Worm (Caenorhabditis elegans) whole organism, young adult: ENCODE data around the gene ugt-11.

Source experiments
- C17E4.6 ChIP-seq: fragments of 200-800 bp; sonication (Bioruptor generic); IDR thresholded peaks from 2 replicates; pipeline ENCODE4 v1.3.6; 2022; ENCODE audit warnings: missing genetic modification reagents, missing genetic modification characterization, missing compliant biosample characterization
- F39B2.1 ChIP-seq: fragments of 200-800 bp; sonication (Bioruptor generic); IDR thresholded peaks from 2 replicates; pipeline ENCODE4 v1.3.6; 2022; ENCODE audit warnings: missing genetic modification reagents, missing genetic modification characterization, missing compliant biosample characterization
- F49E8.2 ChIP-seq: sonication (generic microtip); optimal IDR thresholded peaks from 3 replicates; lab custom pipeline; 2017; ENCODE audit warnings: missing genetic modification characterization, mild to moderate bottlenecking, missing compliant biosample characterization, antibody characterized with exemption, moderate library complexity; ENCODE audit not compliant: insufficient read depth
- T07F8.4 ChIP-seq: sonication (generic microtip); optimal IDR thresholded peaks from 2 replicates; lab custom pipeline; 2016; ENCODE audit warnings: mild to moderate bottlenecking, missing genetic modification characterization, moderate library complexity, missing compliant biosample characterization
- Y53G8AR.9 ChIP-seq: fragments of 200-800 bp; sonication (Bioruptor generic); conservative IDR thresholded peaks from 2 replicates; pipeline ENCODE4 v1.3.6; 2022; ENCODE audit warnings: missing genetic modification reagents, missing genetic modification characterization, missing compliant biosample characterization
- Y67H2A.10 ChIP-seq: fragments of 200-800 bp; sonication (Bioruptor generic); conservative IDR thresholded peaks from 2 replicates; pipeline ENCODE4 v1.3.6; 2022; ENCODE audit warnings: missing genetic modification reagents, missing genetic modification characterization, missing compliant biosample characterization
- Y79H2A.3 ChIP-seq: fragments of 200-800 bp; sonication (Bioruptor generic); conservative IDR thresholded peaks from 2 replicates; pipeline ENCODE4 v1.3.6; 2022; ENCODE audit warnings: missing genetic modification reagents, missing genetic modification characterization, missing compliant biosample characterization
- aptf-3 ChIP-seq: fragments of 200-800 bp; sonication (Bioruptor generic); IDR thresholded peaks from 2 replicates; pipeline ENCODE4 v1.3.6; 2022; ENCODE audit warnings: missing genetic modification characterization, missing compliant biosample characterization
- attf-6 ChIP-seq: fragments of 200-800 bp; sonication (Bioruptor generic); IDR thresholded peaks from 2 replicates; pipeline ENCODE4 v1.3.6; 2022; ENCODE audit warnings: missing genetic modification reagents, missing genetic modification characterization, missing compliant biosample characterization
- ccch-3 ChIP-seq: fragments of 200-800 bp; sonication (Bioruptor generic); optimal IDR thresholded peaks from 2 replicates; lab custom pipeline; 2018; ENCODE audit warnings: mild to moderate bottlenecking, missing genetic modification characterization, missing compliant biosample characterization
- ceh-100 ChIP-seq: fragments of 200-800 bp; sonication (Bioruptor generic); IDR thresholded peaks from 2 replicates; pipeline ENCODE4 v1.3.6; 2022; ENCODE audit warnings: missing genetic modification reagents, missing genetic modification characterization, missing compliant biosample characterization
- ceh-58 ChIP-seq: fragments of 200-800 bp; sonication (Bioruptor generic); IDR thresholded peaks from 2 replicates; pipeline ENCODE4 v1.3.6; 2022; ENCODE audit warnings: missing genetic modification characterization, missing compliant biosample characterization
- ceh-79 ChIP-seq: sonication (generic microtip); optimal IDR thresholded peaks from 2 replicates; lab custom pipeline; 2017; ENCODE audit warnings: mild to moderate bottlenecking, missing genetic modification characterization, missing compliant biosample characterization
- ceh-91 ChIP-seq: fragments of 200-800 bp; sonication (Bioruptor generic); IDR thresholded peaks from 2 replicates; pipeline ENCODE4 v1.3.6; 2022; ENCODE audit warnings: missing genetic modification reagents, missing genetic modification characterization, missing compliant biosample characterization
- dox-1 ChIP-seq: fragments of 200-800 bp; sonication (Bioruptor generic); IDR thresholded peaks from 2 replicates; pipeline ENCODE4 v1.3.6; 2022; ENCODE audit warnings: missing genetic modification reagents, missing genetic modification characterization, missing compliant biosample characterization
- hlh-12 ChIP-seq: sonication (generic microtip); optimal IDR thresholded peaks from 2 replicates; lab custom pipeline; 2016; ENCODE audit warnings: missing genetic modification characterization, missing compliant biosample characterization
- hlh-26 ChIP-seq: fragments of 200-800 bp; sonication (Bioruptor generic); conservative IDR thresholded peaks from 2 replicates; pipeline ENCODE4 v1.3.6; 2022; ENCODE audit warnings: missing genetic modification reagents, missing genetic modification characterization, missing compliant biosample characterization
- hrde-1 ChIP-seq: sonication (generic microtip); optimal IDR thresholded peaks from 2 replicates; lab custom pipeline; 2016; ENCODE audit warnings: missing genetic modification characterization, mild to moderate bottlenecking, missing compliant biosample characterization, moderate library complexity, missing genotype, missing genetic modification reagents, borderline replicate concordance
- hsf-1 ChIP-seq: fragments of 200-800 bp; sonication (Bioruptor generic); IDR thresholded peaks from 2 replicates; pipeline ENCODE4 v1.3.6; 2022; ENCODE audit warnings: missing genetic modification reagents, missing genetic modification characterization, missing compliant biosample characterization
- let-526 ChIP-seq: fragments of 200-800 bp; sonication (Bioruptor generic); IDR thresholded peaks from 2 replicates; pipeline ENCODE4 v1.3.6; 2022; ENCODE audit warnings: missing genetic modification reagents, missing genetic modification characterization, missing compliant biosample characterization
- let-607 ChIP-seq, 2 experiments: fragments of 200-800 bp in 1 of 2; sonication (Bioruptor generic) in 1 of 2; sonication (generic microtip) in 1 of 2; optimal IDR thresholded peaks; 2 replicates each; lab custom pipeline; 2016 to 2018; ENCODE audit warnings: mild to moderate bottlenecking in 2 of 2, missing compliant biosample characterization in 2 of 2, missing genetic modification characterization in 2 of 2, moderate library complexity in 2 of 2, missing genotype in 1 of 2
- lin-26 ChIP-seq: fragments of 200-800 bp; sonication (Bioruptor generic); IDR thresholded peaks from 2 replicates; pipeline ENCODE4 v1.3.6; 2022; ENCODE audit warnings: missing genetic modification reagents, missing genetic modification characterization, missing compliant biosample characterization
- lin-54 ChIP-seq: fragments of 200-800 bp; sonication (Bioruptor generic); optimal IDR thresholded peaks from 2 replicates; lab custom pipeline; 2018; ENCODE audit warnings: mild to moderate bottlenecking, missing genetic modification characterization, missing compliant biosample characterization
- lir-1 ChIP-seq: fragments of 200-800 bp; sonication (Bioruptor generic); conservative IDR thresholded peaks from 2 replicates; pipeline ENCODE4 v1.3.6; 2022; ENCODE audit warnings: missing genetic modification reagents, missing genetic modification characterization, missing compliant biosample characterization
- lsl-1 ChIP-seq: fragments of 200-800 bp; sonication (Bioruptor generic); optimal IDR thresholded peaks from 2 replicates; lab custom pipeline; 2018; ENCODE audit warnings: mild to moderate bottlenecking, missing genetic modification characterization, moderate library complexity, missing compliant biosample characterization
- madf-3 ChIP-seq: fragments of 200-800 bp; sonication (Bioruptor generic); IDR thresholded peaks from 2 replicates; pipeline ENCODE4 v1.3.6; 2022; ENCODE audit warnings: missing genetic modification reagents, missing genetic modification characterization, missing compliant biosample characterization
- madf-8 ChIP-seq: fragments of 200-800 bp; sonication (Bioruptor generic); conservative IDR thresholded peaks from 2 replicates; pipeline ENCODE4 v1.3.6; 2022; ENCODE audit warnings: missing genetic modification reagents, missing genetic modification characterization, missing compliant biosample characterization
- mcd-1 ChIP-seq: fragments of 200-800 bp; sonication (Bioruptor generic); IDR thresholded peaks from 2 replicates; pipeline ENCODE4 v1.3.6; 2022; ENCODE audit warnings: missing genetic modification reagents, missing genetic modification characterization, missing compliant biosample characterization
- mel-28 ChIP-seq: sonication (generic microtip); optimal IDR thresholded peaks from 2 replicates; lab custom pipeline; 2016; ENCODE audit warnings: borderline replicate concordance, mild to moderate bottlenecking, missing genetic modification characterization, missing compliant biosample characterization
- nfyb-1 ChIP-seq: fragments of 200-800 bp; sonication (Bioruptor generic); IDR thresholded peaks from 2 replicates; pipeline ENCODE4 v1.3.6; 2022; ENCODE audit warnings: missing genetic modification reagents, missing genetic modification characterization, missing compliant biosample characterization
- nhr-27 ChIP-seq: fragments of 200-800 bp; sonication (Bioruptor generic); optimal IDR thresholded peaks from 2 replicates; lab custom pipeline; 2018; ENCODE audit warnings: mild to moderate bottlenecking, missing genetic modification characterization, moderate library complexity, missing compliant biosample characterization
- rpc-1 ChIP-seq, 2 experiments: fragments of 150-350 bp in 1 of 2; sonication (generic microtip) in 1 of 2; optimal IDR thresholded peaks; 2 replicates each; lab custom pipeline; 2014 to 2018; ENCODE audit warnings: missing biosample characterization in 1 of 2, missing genetic modification characterization in 1 of 2, missing genetic modification reagents in 1 of 2, missing genotype in 1 of 2
- sea-2 ChIP-seq: fragments of 200-800 bp; sonication (Bioruptor generic); IDR thresholded peaks from 2 replicates; pipeline ENCODE4 v1.3.6; 2022; ENCODE audit warnings: missing genetic modification characterization, missing compliant biosample characterization
- tlf-1 ChIP-seq: fragments of 200-800 bp; sonication (Bioruptor generic); optimal IDR thresholded peaks from 2 replicates; lab custom pipeline; 2018; ENCODE audit warnings: mild to moderate bottlenecking, missing genetic modification characterization, missing compliant biosample characterization
- unc-130 ChIP-seq: sonication (generic microtip); optimal IDR thresholded peaks from 2 replicates; lab custom pipeline; 2016; ENCODE audit warnings: missing genetic modification reagents, missing genetic modification characterization, missing compliant biosample characterization
- unc-62 ChIP-seq: fragments of 150-350 bp; optimal IDR thresholded peaks from 2 replicates; lab custom pipeline; 2014; ENCODE audit warnings: missing biosample characterization, missing genetic modification reagents, missing genetic modification characterization
- zfh-2 ChIP-seq: fragments of 200-800 bp; sonication (Bioruptor generic); conservative IDR thresholded peaks from 2 replicates; pipeline ENCODE4 v1.3.6; 2022; ENCODE audit warnings: missing genetic modification reagents, missing genetic modification characterization, missing compliant biosample characterization
- ztf-22 ChIP-seq: fragments of 200-800 bp; sonication (Bioruptor generic); optimal IDR thresholded peaks from 2 replicates; lab custom pipeline; 2018; ENCODE audit warnings: mild to moderate bottlenecking, missing genetic modification characterization, moderate library complexity, missing compliant biosample characterization
- ztf-26 ChIP-seq: sonication (generic microtip); optimal IDR thresholded peaks from 2 replicates; lab custom pipeline; 2017; ENCODE audit warnings: missing genetic modification characterization, missing compliant biosample characterization
- ztf-6 ChIP-seq: fragments of 200-800 bp; sonication (Bioruptor generic); IDR thresholded peaks from 2 replicates; pipeline ENCODE4 v1.3.6; 2022; ENCODE audit warnings: missing genetic modification reagents, missing genetic modification characterization, missing compliant biosample characterization

Gene ugt-11

ce11 chrV:4868698-4869097 is 26.2 kb downstream of the ugt-11 start:
- TF ChIP-seq dox-1 (GFP tag; lab: Robert Waterston, UW) (no peak), Y67H2A.10 (GFP tag; lab: Robert Waterston, UW) (no peak), ceh-58 (GFP tag; lab: Robert Waterston, UW) (no peak), Y53G8AR.9 (GFP tag; lab: Robert Waterston, UW) (no peak), rpc-1 (optimal IDR thresholded peaks at IDR 0.05; lab: Kevin White, UChicago) (no peak), rpc-1 (tag; optimal IDR thresholded peaks at IDR 0.05; lab: Kevin White, UChicago) (no peak), ccch-3 (no peak), C17E4.6 (GFP tag; lab: Robert Waterston, UW) (no peak), ztf-26 (tag; lab: Kevin White, UChicago) (no peak), lin-54 (GFP tag; lab: Kevin White, UChicago) (no peak), madf-8 (GFP tag; lab: Robert Waterston, UW) (no peak), Y79H2A.3 (GFP tag; lab: Robert Waterston, UW) (no peak), aptf-3 (no peak), ztf-22 (no peak), madf-3 (GFP tag; lab: Robert Waterston, UW) (no peak), hlh-12 (no peak), hsf-1 (GFP tag; lab: Robert Waterston, UW) (no peak), mcd-1 (GFP tag; lab: Robert Waterston, UW) (no peak), nhr-27 (no peak), lsl-1 (GFP tag; lab: Kevin White, UChicago) (no peak), mel-28 (tag; lab: Kevin White, UChicago) (no peak)
- TF ChIP-seq, all 124 proteins: peak for 0

- TF ChIP-seq lin-26 (GFP tag; lab: Robert Waterston, UW): no peak
- TF ChIP-seq F49E8.2 (tag; lab: Kevin White, UChicago): no peak
- no peak for TF ChIP-seq let-526 (GFP tag; lab: Robert Waterston, UW)
- no peak for TF ChIP-seq hlh-12
- no peak for TF ChIP-seq F39B2.1 (GFP tag; lab: Robert Waterston, UW)
- TF ChIP-seq tlf-1 (GFP tag; lab: Kevin White, UChicago): no peak
- no peak for TF ChIP-seq ceh-91 (GFP tag; lab: Robert Waterston, UW)
- TF ChIP-seq hlh-26 (GFP tag; lab: Robert Waterston, UW): no peak
- no peak for TF ChIP-seq zfh-2 (GFP tag; lab: Robert Waterston, UW)
- no peak for TF ChIP-seq nhr-27
- TF ChIP-seq Y79H2A.3 (GFP tag; lab: Robert Waterston, UW): no peak
- TF ChIP-seq attf-6 (GFP tag; lab: Robert Waterston, UW): no peak
- no peak for TF ChIP-seq hrde-1 (tag; lab: Kevin White, UChicago)
- no peak for TF ChIP-seq nfyb-1 (GFP tag; lab: Robert Waterston, UW)
These were observed 27.3 kb downstream of the ugt-11 start for ce11 chrV:4867535-4867934.

DNA sequence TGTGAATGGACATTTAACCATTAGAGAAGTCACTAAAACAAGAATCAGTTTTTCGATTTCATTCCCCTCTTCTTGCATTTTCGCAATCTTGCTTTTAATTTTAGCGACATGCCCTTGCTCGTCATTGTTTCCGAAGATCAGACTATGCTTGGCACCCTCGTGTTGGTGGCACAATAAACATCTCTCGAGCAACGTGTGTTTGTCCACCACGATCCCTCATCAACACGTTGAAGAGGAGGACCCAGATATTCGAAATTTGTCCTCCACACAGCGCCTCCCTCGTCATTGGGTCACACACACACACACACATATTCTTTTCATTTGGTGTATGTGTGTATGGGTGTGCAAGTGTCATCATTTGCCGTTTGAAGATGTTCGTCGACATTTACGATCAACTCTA is 29.5 kb downstream of the ugt-11 start, which contains the start of gene srd-32:
Gene srd-32, plus strand, starts transcription at position 301 of the 400 bp plus-strand sequence.
- TF ChIP-seq lir-1 (GFP tag; lab: Robert Waterston, UW) (no peak), let-607 (tag; optimal IDR thresholded peaks at IDR 0.05; lab: Kevin White, UChicago) (no peak), F49E8.2 (tag; lab: Kevin White, UChicago) (no peak), ceh-79 (tag; lab: Kevin White, UChicago) (no peak), sea-2 (GFP tag; lab: Robert Waterston, UW) (no peak), Y79H2A.3 (GFP tag; lab: Robert Waterston, UW) (no peak), T07F8.4 (tag; lab: Kevin White, UChicago) (no peak), unc-62 (GFP tag; lab: Kevin White, UChicago) (no peak), nfyb-1 (GFP tag; lab: Robert Waterston, UW) (no peak), ztf-6 (GFP tag; lab: Robert Waterston, UW) (no peak), unc-130 (GFP tag; lab: Kevin White, UChicago) (no peak), ceh-100 (GFP tag; lab: Robert Waterston, UW) (no peak), aptf-3 (no peak)
